Fruit fly (Drosophila melanogaster): ENCODE data around the gene lin-52.
A peak's percentile ranks its signal among the peaks of the same experiment; 100 is the strongest.

The lin-52 gene

dm6 chrX:5754837-5755828 is at the start of gene lin-52, which contains the start of gene CG15771:
TSS of gene lin-52 (minus strand) at chrX:5754958.
TSS of gene CG15771 (plus strand) at chrX:5755574.
- TF ChIP-seq CG8159 (tag; optimal IDR thresholded peaks at IDR 0.05) (peak; percentile 96), CG15710 (tag; optimal IDR thresholded peaks at IDR 0.05) (peak; percentile 95), CG12605 (GFP tag; IDR thresholded peaks at IDR 0.05) (peak; percentile 90), CG9948 (tag; optimal IDR thresholded peaks at IDR 0.05) (peak; percentile 94), Ets98B (GFP tag; IDR thresholded peaks at IDR 0.05) (peak; percentile 92), CG32121 (GFP tag; IDR thresholded peaks at IDR 0.05) (peak; percentile 97), Snoo (tag; optimal IDR thresholded peaks at IDR 0.05) (peak; percentile 97), rn (GFP tag; IDR thresholded peaks at IDR 0.05) (peak; percentile 77), CG14655 (GFP tag; optimal IDR thresholded peaks at IDR 0.05) (peak; percentile 97), Pif1B (GFP tag; optimal IDR thresholded peaks at IDR 0.05) (peak; percentile 94), CG4496 (GFP tag; IDR thresholded peaks at IDR 0.05) (peak; percentile 95), D1 (tag; optimal IDR thresholded peaks at IDR 0.05) (no peak), CG34367 (tag; optimal IDR thresholded peaks at IDR 0.05) (peak; percentile 92), EcR (GFP tag; optimal IDR thresholded peaks at IDR 0.05) (peak; percentile 59), CG17806 (tag; optimal IDR thresholded peaks at IDR 0.05) (peak; percentile 91), CG10348 (GFP tag; IDR thresholded peaks at IDR 0.05) (peak; percentile 87), CG8301 (tag; optimal IDR thresholded peaks at IDR 0.05) (peak; percentile 96), CG13204 (GFP tag; optimal IDR thresholded peaks at IDR 0.05) (peak; percentile 100), gl (tag; optimal IDR thresholded peaks at IDR 0.05) (peak; percentile 90), fd96Ca (GFP tag; IDR thresholded peaks at IDR 0.05) (peak; percentile 97), Pif1A (GFP tag; optimal IDR thresholded peaks at IDR 0.05) (peak; percentile 95)

DNA sequence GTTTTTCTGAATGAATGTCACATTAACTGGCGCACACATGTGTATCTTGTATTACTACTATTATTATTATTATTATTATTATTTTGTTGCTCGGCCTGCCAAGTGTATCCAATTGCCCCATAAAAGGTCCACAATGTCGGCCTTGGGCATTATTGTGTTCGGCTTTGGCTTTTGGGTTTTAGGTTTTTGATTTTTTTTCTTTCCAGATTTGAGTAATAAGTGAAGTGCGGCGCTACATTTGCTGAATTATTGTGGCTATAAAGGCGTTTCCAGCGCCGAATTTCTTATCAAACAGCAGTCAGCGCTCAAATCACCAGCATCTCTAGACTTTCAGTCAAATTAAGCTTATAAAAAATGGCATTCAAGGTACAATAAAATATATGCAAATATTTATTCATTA is 49.6 kb upstream of the lin-52 start, which contains the start of gene Cpr5C:
Cpr5C (plus strand) TSS at position 301 of the 400 bp plus-strand sequence.
- TF ChIP-seq Pif1B (GFP tag; optimal IDR thresholded peaks at IDR 0.05) (no peak), CG13204 (GFP tag; optimal IDR thresholded peaks at IDR 0.05) (no peak), Pif1A (GFP tag; optimal IDR thresholded peaks at IDR 0.05) (no peak), rn (GFP tag; IDR thresholded peaks at IDR 0.05) (no peak), CG8301 (tag; optimal IDR thresholded peaks at IDR 0.05) (no peak), CG12605 (GFP tag; IDR thresholded peaks at IDR 0.05) (no peak), Snoo (tag; optimal IDR thresholded peaks at IDR 0.05) (no peak), CG8159 (tag; optimal IDR thresholded peaks at IDR 0.05) (no peak), CG10348 (GFP tag; IDR thresholded peaks at IDR 0.05) (no peak), CG4496 (GFP tag; IDR thresholded peaks at IDR 0.05) (no peak)

DNA sequence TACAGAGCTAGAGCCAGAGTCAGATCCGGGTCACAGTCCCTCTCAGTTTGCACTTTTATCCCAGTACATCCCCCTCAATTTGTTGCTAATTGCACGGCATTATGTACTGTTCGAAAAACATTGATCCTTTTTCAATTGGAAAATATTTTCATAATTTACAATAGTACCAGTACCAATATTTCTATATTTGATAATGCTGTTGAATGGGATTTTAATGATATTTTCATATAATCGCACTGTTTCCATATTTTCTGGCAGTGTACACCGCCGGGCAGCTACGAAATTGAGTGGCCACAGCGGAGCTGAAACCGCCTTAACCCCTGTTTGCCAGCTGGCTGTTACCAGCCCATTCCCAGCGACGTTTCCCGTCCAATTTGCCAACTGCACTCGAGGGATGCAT is 45.9 kb upstream of the lin-52 start:
- no peak for TF ChIP-seq D1 (tag; optimal IDR thresholded peaks at IDR 0.05)
- no peak for TF ChIP-seq Snoo (tag; optimal IDR thresholded peaks at IDR 0.05)
- no peak for TF ChIP-seq CG15710 (tag; optimal IDR thresholded peaks at IDR 0.05)
- no peak for TF ChIP-seq CG10348 (GFP tag; IDR thresholded peaks at IDR 0.05)
- peak; percentile 21; the same call in 1 of the 3 replicates for TF ChIP-seq CG4496 (GFP tag; IDR thresholded peaks at IDR 0.05)
- no peak for TF ChIP-seq Ets98B (GFP tag; IDR thresholded peaks at IDR 0.05)
- TF ChIP-seq CG13204 (GFP tag; optimal IDR thresholded peaks at IDR 0.05), result no peak

DNA sequence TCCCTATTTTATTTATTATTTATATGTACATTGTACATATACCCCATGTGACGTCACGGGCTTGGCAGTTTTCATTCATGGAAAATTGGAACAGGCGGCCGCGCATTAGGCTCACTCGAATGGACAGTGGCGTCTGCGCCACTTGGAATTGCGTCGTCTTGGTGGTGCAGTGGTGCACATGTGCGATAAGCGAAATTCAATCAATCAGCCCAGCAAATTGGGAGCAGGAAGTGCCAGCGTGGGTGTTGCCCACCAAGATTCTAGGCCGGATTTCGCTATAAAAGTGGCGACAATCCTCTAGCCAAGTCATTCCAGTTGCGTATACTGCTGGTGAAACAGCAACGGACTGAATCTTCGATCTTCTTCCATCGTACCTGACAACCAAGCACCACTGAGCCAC is 37.1 kb upstream of the lin-52 start, which contains the start of gene CG12239:
CG12239 (plus strand) TSS at position 301 of the 400 bp plus-strand sequence.
- TF ChIP-seq rn (GFP tag; IDR thresholded peaks at IDR 0.05), result no peak

- no peak for TF ChIP-seq Snoo (tag; optimal IDR thresholded peaks at IDR 0.05)
- no peak for TF ChIP-seq CG12605 (GFP tag; IDR thresholded peaks at IDR 0.05)
- no peak for TF ChIP-seq D1 (tag; optimal IDR thresholded peaks at IDR 0.05)
- no peak for TF ChIP-seq CG34367 (tag; optimal IDR thresholded peaks at IDR 0.05)
- TF ChIP-seq EcR (GFP tag; optimal IDR thresholded peaks at IDR 0.05), result no peak
- TF ChIP-seq CG32121 (GFP tag; IDR thresholded peaks at IDR 0.05), result no peak
- no peak for TF ChIP-seq CG8301 (tag; optimal IDR thresholded peaks at IDR 0.05)
- no peak for TF ChIP-seq fd96Ca (GFP tag; IDR thresholded peaks at IDR 0.05)
- no peak for TF ChIP-seq Pif1A (GFP tag; optimal IDR thresholded peaks at IDR 0.05)
- TF ChIP-seq CG10348 (GFP tag; IDR thresholded peaks at IDR 0.05), result no peak
- TF ChIP-seq CG8159 (tag; optimal IDR thresholded peaks at IDR 0.05), result no peak
- no peak for TF ChIP-seq CG4496 (GFP tag; IDR thresholded peaks at IDR 0.05)
- TF ChIP-seq CG9948 (tag; optimal IDR thresholded peaks at IDR 0.05), result no peak
- no peak for TF ChIP-seq CG14655 (GFP tag; optimal IDR thresholded peaks at IDR 0.05)
- TF ChIP-seq CG13204 (GFP tag; optimal IDR thresholded peaks at IDR 0.05), result no peak
- TF ChIP-seq CG15710 (tag; optimal IDR thresholded peaks at IDR 0.05), result no peak
- TF ChIP-seq gl (tag; optimal IDR thresholded peaks at IDR 0.05), result no peak
- no peak for TF ChIP-seq rn (GFP tag; IDR thresholded peaks at IDR 0.05)
These were observed 34.4 kb upstream of the lin-52 start, which contains the start of gene CG15767 for dm6 chrX:5789187-5789586. TSS of gene CG15767 (plus strand) at chrX:5789487.

DNA sequence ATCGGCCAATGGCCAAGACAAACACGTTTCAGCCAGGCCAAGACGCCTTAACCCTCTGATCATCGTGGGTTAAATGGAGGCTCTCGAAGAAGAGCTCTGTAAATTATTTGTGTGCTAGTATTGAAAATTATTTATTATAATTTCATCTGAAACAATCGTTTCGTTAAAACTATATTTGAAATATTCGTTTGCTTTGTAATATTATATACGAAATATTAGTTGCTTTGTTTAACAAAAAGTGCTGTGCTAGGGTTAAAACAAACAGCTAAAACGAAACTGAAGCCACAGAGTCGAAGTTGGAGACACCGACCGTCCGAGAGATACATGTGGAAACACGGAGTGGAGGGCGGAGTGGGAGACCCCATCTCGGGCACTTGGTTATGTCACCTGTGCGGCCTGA is 31.8 kb upstream of the lin-52 start:
- TF ChIP-seq CG32121 (GFP tag; IDR thresholded peaks at IDR 0.05) (peak; percentile 87), Ets98B (GFP tag; IDR thresholded peaks at IDR 0.05) (peak; percentile 84), CG13204 (GFP tag; optimal IDR thresholded peaks at IDR 0.05) (no peak), rn (GFP tag; IDR thresholded peaks at IDR 0.05) (0 out of 2 replicates have a peak, but pooled peaks have one; percentile 45), CG10348 (GFP tag; IDR thresholded peaks at IDR 0.05) (0 out of 2 replicates have a peak, but pooled peaks have one; percentile 10), fd96Ca (GFP tag; IDR thresholded peaks at IDR 0.05) (peak; percentile 77), CG14655 (GFP tag; optimal IDR thresholded peaks at IDR 0.05) (peak; percentile 11), CG8159 (tag; optimal IDR thresholded peaks at IDR 0.05) (no peak), CG12605 (GFP tag; IDR thresholded peaks at IDR 0.05) (peak; percentile 82), Pif1B (GFP tag; optimal IDR thresholded peaks at IDR 0.05) (peak; percentile 68), CG15710 (tag; optimal IDR thresholded peaks at IDR 0.05) (peak; percentile 48), CG4496 (GFP tag; IDR thresholded peaks at IDR 0.05) (peak; percentile 84), Pif1A (GFP tag; optimal IDR thresholded peaks at IDR 0.05) (peak; percentile 83), CG9948 (tag; optimal IDR thresholded peaks at IDR 0.05) (peak; percentile 47), CG17806 (tag; optimal IDR thresholded peaks at IDR 0.05) (no peak)

Data from whole organism, pupa.